Worm (Caenorhabditis elegans) whole organism, late embryonic: ENCODE measurements around the gene phf-32.

Source experiments
- C08G9.2 ChIP-seq: sonication (generic microtip); optimal IDR thresholded peaks from 2 replicates; lab custom pipeline; 2016; ENCODE audit warnings: mild to moderate bottlenecking, missing genetic modification characterization, moderate library complexity, missing compliant biosample characterization
- C38D4.7 ChIP-seq: fragments of 200-800 bp; sonication (Bioruptor generic); optimal IDR thresholded peaks from 2 replicates; lab custom pipeline; 2018; ENCODE audit warnings: mild to moderate bottlenecking, missing genetic modification characterization, moderate library complexity, missing compliant biosample characterization
- F13H6.1 ChIP-seq: sonication (generic microtip); optimal IDR thresholded peaks from 2 replicates; lab custom pipeline; 2016; ENCODE audit warnings: missing genetic modification characterization, missing compliant biosample characterization
- K02D7.2 ChIP-seq: sonication (generic microtip); optimal IDR thresholded peaks from 2 replicates; lab custom pipeline; 2017; ENCODE audit warnings: mild to moderate bottlenecking, missing genetic modification characterization, missing compliant biosample characterization
- ahr-1 ChIP-seq: sonication (generic microtip); optimal IDR thresholded peaks from 2 replicates; lab custom pipeline; 2016; ENCODE audit warnings: missing genetic modification characterization, missing compliant biosample characterization
- ama-1 ChIP-seq: fragments of 150-350 bp; optimal IDR thresholded peaks from 2 replicates; lab custom pipeline; 2014
- ceh-18 ChIP-seq: sonication (generic microtip); optimal IDR thresholded peaks from 2 replicates; lab custom pipeline; 2016; ENCODE audit warnings: missing genetic modification characterization, missing compliant biosample characterization
- ceh-19 ChIP-seq: fragments of 200-800 bp; sonication (Bioruptor generic); optimal IDR thresholded peaks from 2 replicates; lab custom pipeline; 2018; ENCODE audit warnings: mild to moderate bottlenecking, missing genetic modification characterization, missing compliant biosample characterization
- ceh-2 ChIP-seq: sonication (generic microtip); optimal IDR thresholded peaks from 2 replicates; lab custom pipeline; 2016; ENCODE audit warnings: missing genotype, missing genetic modification characterization, missing compliant biosample characterization
- ceh-22 ChIP-seq: sonication (generic microtip); optimal IDR thresholded peaks from 2 replicates; lab custom pipeline; 2017; ENCODE audit warnings: missing biosample characterization, missing genetic modification characterization
- ceh-24 ChIP-seq: sonication (generic microtip); optimal IDR thresholded peaks from 2 replicates; lab custom pipeline; 2016; ENCODE audit warnings: mild to moderate bottlenecking, missing genetic modification characterization, missing compliant biosample characterization
- ceh-30 ChIP-seq: fragments of 150-350 bp; optimal IDR thresholded peaks from 2 replicates; lab custom pipeline; 2014; ENCODE audit warnings: missing biosample characterization, missing genetic modification characterization
- ceh-34 ChIP-seq: sonication (generic microtip); optimal IDR thresholded peaks from 2 replicates; lab custom pipeline; 2016; ENCODE audit warnings: mild to moderate bottlenecking, missing genetic modification characterization, missing compliant biosample characterization
- ceh-45 ChIP-seq: fragments of 200-800 bp; sonication (Bioruptor generic); IDR thresholded peaks from 2 replicates; pipeline ENCODE4 v1.3.6; 2022; ENCODE audit warnings: missing genetic modification reagents, missing genetic modification characterization, missing compliant biosample characterization
- ceh-48 ChIP-seq: sonication (generic microtip); optimal IDR thresholded peaks from 2 replicates; lab custom pipeline; 2016; ENCODE audit warnings: missing genetic modification characterization, inconsistent platforms, missing compliant biosample characterization
- dmd-4 ChIP-seq: sonication (generic microtip); optimal IDR thresholded peaks from 2 replicates; lab custom pipeline; 2016; ENCODE audit warnings: borderline replicate concordance, missing genetic modification characterization, missing compliant biosample characterization
- dve-1 ChIP-seq: sonication (generic microtip); optimal IDR thresholded peaks from 2 replicates; lab custom pipeline; 2017; ENCODE audit warnings: antibody characterized with exemption, mild to moderate bottlenecking, missing genetic modification characterization, missing compliant biosample characterization
- elt-2 ChIP-seq: sonication (generic microtip); optimal IDR thresholded peaks from 2 replicates; lab custom pipeline; 2016; ENCODE audit warnings: missing genetic modification reagents, missing genetic modification characterization, missing compliant biosample characterization
- elt-4 ChIP-seq: sonication (generic microtip); optimal IDR thresholded peaks from 2 replicates; lab custom pipeline; 2016; ENCODE audit warnings: missing genetic modification characterization, missing compliant biosample characterization
- ets-4 ChIP-seq: sonication (generic microtip); optimal IDR thresholded peaks from 2 replicates; lab custom pipeline; 2016; ENCODE audit warnings: missing genetic modification characterization, missing compliant biosample characterization
- eyg-1 ChIP-seq: sonication (generic microtip); optimal IDR thresholded peaks from 2 replicates; lab custom pipeline; 2016; ENCODE audit warnings: missing genotype, missing genetic modification characterization, missing compliant biosample characterization
- fkh-6 ChIP-seq: sonication (generic microtip); optimal IDR thresholded peaks from 2 replicates; lab custom pipeline; 2016; ENCODE audit warnings: missing genetic modification characterization, missing compliant biosample characterization
- gmeb-2 ChIP-seq: sonication (generic microtip); optimal IDR thresholded peaks from 2 replicates; lab custom pipeline; 2016; ENCODE audit warnings: missing genetic modification characterization, inconsistent platforms, missing compliant biosample characterization
- hlh-30 ChIP-seq: sonication (generic microtip); optimal IDR thresholded peaks from 2 replicates; lab custom pipeline; 2017; ENCODE audit warnings: antibody characterized with exemption, missing genetic modification characterization, missing compliant biosample characterization; ENCODE audit not compliant: insufficient read depth
- lim-6 ChIP-seq: sonication (generic microtip); optimal IDR thresholded peaks from 2 replicates; lab custom pipeline; 2016; ENCODE audit warnings: missing genetic modification characterization, missing compliant biosample characterization
- mec-3 ChIP-seq: sonication (generic microtip); optimal IDR thresholded peaks from 2 replicates; lab custom pipeline; 2016; ENCODE audit warnings: borderline replicate concordance, missing genetic modification characterization, missing compliant biosample characterization
- nfya-1 ChIP-seq: sonication (generic microtip); optimal IDR thresholded peaks from 2 replicates; lab custom pipeline; 2017; ENCODE audit warnings: missing genetic modification characterization, mild to moderate bottlenecking, missing compliant biosample characterization, antibody characterized with exemption, moderate library complexity
- nhr-11 ChIP-seq: fragments of 150-350 bp; optimal IDR thresholded peaks from 2 replicates; lab custom pipeline; 2014; ENCODE audit warnings: missing biosample characterization, missing genetic modification characterization
- nhr-232 ChIP-seq: sonication (generic microtip); optimal IDR thresholded peaks from 2 replicates; lab custom pipeline; 2016; ENCODE audit warnings: missing genetic modification characterization, missing compliant biosample characterization
- pag-3 ChIP-seq: sonication (generic microtip); optimal IDR thresholded peaks from 2 replicates; lab custom pipeline; 2016; ENCODE audit warnings: missing compliant biosample characterization, missing genetic modification characterization, borderline replicate concordance
- pax-1 ChIP-seq: fragments of 150-350 bp; optimal IDR thresholded peaks from 2 replicates; lab custom pipeline; 2014; ENCODE audit warnings: missing biosample characterization, missing genetic modification characterization
- pqm-1 ChIP-seq: sonication (generic microtip); optimal IDR thresholded peaks from 2 replicates; lab custom pipeline; 2016; ENCODE audit warnings: missing genetic modification characterization, missing compliant biosample characterization
- pros-1 ChIP-seq: fragments of 150-350 bp; optimal IDR thresholded peaks from 2 replicates; lab custom pipeline; 2014; ENCODE audit warnings: missing biosample characterization, missing genetic modification reagents, missing genetic modification characterization
- ref-2 ChIP-seq: sonication (generic microtip); optimal IDR thresholded peaks from 2 replicates; lab custom pipeline; 2016; ENCODE audit warnings: missing genetic modification characterization, missing compliant biosample characterization
- rnt-1 ChIP-seq: sonication (generic microtip); optimal IDR thresholded peaks from 2 replicates; lab custom pipeline; 2016; ENCODE audit warnings: missing genetic modification characterization, missing compliant biosample characterization
- sox-2 ChIP-seq: fragments of 200-800 bp; sonication (Bioruptor generic); IDR thresholded peaks from 2 replicates; pipeline ENCODE4 v1.3.6; 2022; ENCODE audit warnings: missing genetic modification reagents, missing genetic modification characterization, missing compliant biosample characterization
- syd-9 ChIP-seq: sonication (generic microtip); optimal IDR thresholded peaks from 2 replicates; lab custom pipeline; 2016; ENCODE audit warnings: mild to moderate bottlenecking, missing genetic modification characterization, moderate library complexity, missing compliant biosample characterization
- unc-42 ChIP-seq: sonication (generic microtip); optimal IDR thresholded peaks from 2 replicates; lab custom pipeline; 2016; ENCODE audit warnings: missing genotype, missing genetic modification characterization, missing compliant biosample characterization
- zip-5 ChIP-seq: sonication (generic microtip); optimal IDR thresholded peaks from 2 replicates; lab custom pipeline; 2016; ENCODE audit warnings: missing genetic modification characterization, missing compliant biosample characterization

phf-32 gene

DNA sequence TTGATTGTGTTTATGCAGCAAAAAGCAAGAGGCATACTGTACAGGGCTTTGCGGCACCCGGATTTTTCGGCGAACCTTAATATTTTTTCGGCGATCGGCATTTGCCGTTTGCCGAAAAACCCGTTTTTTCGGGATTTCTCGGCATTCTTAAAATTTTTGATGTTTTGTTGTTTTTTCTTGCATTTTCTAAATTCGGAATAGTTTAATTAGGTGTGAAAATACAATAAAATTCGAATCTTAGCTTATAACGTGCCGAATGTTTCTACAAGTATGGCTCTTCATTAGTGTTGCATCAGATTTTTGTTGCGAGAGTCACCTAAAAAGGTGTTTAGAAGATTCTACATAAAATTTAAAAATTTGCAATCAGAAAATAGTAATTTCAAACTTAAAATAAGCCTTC, 31.1 kb upstream of the phf-32 start, which contains the start of gene C04B4.6:
C04B4.6 (minus strand) TSS at position 101 of the 400 bp plus-strand sequence.
- TF ChIP-seq lim-6 (tag; lab: Kevin White, UChicago) = no peak
- TF ChIP-seq nhr-232 (tag; lab: Kevin White, UChicago) = no peak
- TF ChIP-seq pros-1 (tag; lab: Kevin White, UChicago) = no peak
- no peak for TF ChIP-seq sox-2 (GFP tag; lab: Robert Waterston, UW)
- no peak for TF ChIP-seq nfya-1 (tag; lab: Kevin White, UChicago)
- no peak for TF ChIP-seq C38D4.7
- TF ChIP-seq mec-3 (tag; lab: Kevin White, UChicago) = no peak
- no peak for TF ChIP-seq syd-9
- TF ChIP-seq ceh-48 (tag; lab: Kevin White, UChicago) = no peak
- TF ChIP-seq elt-4 = no peak
- no peak for TF ChIP-seq pax-1 (tag; lab: Kevin White, UChicago)
- no peak for TF ChIP-seq ceh-19 (GFP tag; lab: Kevin White, UChicago)
- no peak for TF ChIP-seq F13H6.1 (tag; lab: Kevin White, UChicago)
- no peak for TF ChIP-seq fkh-6
- TF ChIP-seq C08G9.2 = no peak
- TF ChIP-seq ceh-34 (tag; lab: Kevin White, UChicago) = no peak
- no peak for TF ChIP-seq dmd-4 (tag; lab: Kevin White, UChicago)

DNA sequence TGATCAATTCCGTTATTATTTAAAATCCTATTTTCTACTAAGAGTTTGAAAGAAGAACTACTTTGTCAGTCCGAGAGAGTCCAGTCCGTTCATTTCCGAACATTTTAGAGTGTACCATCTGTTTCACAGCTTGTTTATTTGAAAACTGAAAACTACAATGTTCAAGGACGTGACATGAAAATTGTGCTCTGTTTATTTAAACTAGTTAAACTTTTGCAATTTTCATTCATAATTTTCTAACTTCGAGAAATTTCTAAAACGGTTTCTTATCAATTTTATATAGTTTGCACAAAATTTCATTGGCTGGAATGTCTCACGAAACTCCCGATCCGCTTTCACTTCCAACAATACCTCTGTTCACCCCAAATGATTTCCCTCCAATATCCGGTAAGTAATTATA, 26.2 kb upstream of the phf-32 start, which contains the start of gene C04B4.1:
C04B4.1 (plus strand) TSS at position 301 of the 400 bp plus-strand sequence.
- TF ChIP-seq C08G9.2 (no peak), ceh-45 (GFP tag; lab: Robert Waterston, UW) (no peak), nhr-11 (tag; lab: Kevin White, UChicago) (no peak), rnt-1 (no peak), syd-9 (no peak), ets-4 (tag; lab: Kevin White, UChicago) (no peak), zip-5 (tag; lab: Kevin White, UChicago) (no peak), ref-2 (tag; lab: Kevin White, UChicago) (no peak), dve-1 (tag; lab: Kevin White, UChicago) (no peak), hlh-30 (tag; lab: Kevin White, UChicago) (no peak), ceh-24 (tag; lab: Kevin White, UChicago) (no peak)
- TF ChIP-seq, all 69 proteins: peak for 0

DNA sequence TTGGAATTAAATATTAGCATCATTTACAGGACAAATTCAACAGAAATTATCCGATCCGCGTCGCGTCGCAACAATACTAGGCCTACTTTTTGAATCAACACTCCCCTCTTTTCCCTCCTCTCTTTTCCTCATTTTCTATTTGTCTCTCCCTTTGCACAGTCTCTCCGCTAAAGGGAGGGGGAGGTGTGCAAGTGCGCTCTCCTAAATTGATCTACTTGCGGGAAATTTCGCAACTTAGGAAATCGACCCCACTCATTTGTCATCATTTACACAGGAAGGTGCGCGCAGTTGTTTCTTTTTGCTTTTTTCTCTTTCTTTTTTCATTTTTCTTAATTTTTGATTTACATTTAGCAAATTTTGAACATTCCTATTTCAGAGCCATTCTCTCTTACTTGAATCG, 23.8 kb upstream of the phf-32 start, which contains the start of gene C04B4.2:
C04B4.2 (plus strand) TSS at position 371 of the 400 bp plus-strand sequence.
- TF ChIP-seq ahr-1 (tag; lab: Kevin White, UChicago) = no peak
- TF ChIP-seq hlh-30 (tag; lab: Kevin White, UChicago) = no peak
- TF ChIP-seq ceh-19 (GFP tag; lab: Kevin White, UChicago) = no peak
- no peak for TF ChIP-seq pax-1 (tag; lab: Kevin White, UChicago)
- no peak for TF ChIP-seq ceh-18
- no peak for TF ChIP-seq K02D7.2 (tag; lab: Kevin White, UChicago)

DNA sequence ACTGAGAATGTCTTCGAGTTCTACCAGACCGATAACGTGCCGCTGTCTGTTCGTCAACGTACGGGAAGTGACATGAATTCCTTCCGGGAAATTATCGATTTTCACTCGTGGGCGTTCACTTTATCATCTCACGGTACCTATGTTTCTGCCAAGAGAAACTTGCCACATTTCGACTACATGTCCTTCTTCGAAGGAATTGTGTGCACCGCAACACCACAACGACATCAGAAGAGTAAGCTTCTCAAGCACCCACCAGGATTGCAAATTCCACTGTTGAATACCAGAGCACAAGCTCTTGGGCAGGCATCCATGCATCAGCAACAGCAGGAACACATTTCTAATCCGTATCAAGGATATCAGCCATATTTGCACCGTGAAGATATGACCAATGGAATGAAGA, 22.5 kb upstream of the phf-32 start:
- no peak for TF ChIP-seq unc-42 (tag; lab: Kevin White, UChicago)
- no peak for TF ChIP-seq ahr-1 (tag; lab: Kevin White, UChicago)
- TF ChIP-seq ama-1 = no peak
- no peak for TF ChIP-seq syd-9
- no peak for TF ChIP-seq ceh-48 (tag; lab: Kevin White, UChicago)
- no peak for TF ChIP-seq gmeb-2
- TF ChIP-seq eyg-1 = no peak

DNA sequence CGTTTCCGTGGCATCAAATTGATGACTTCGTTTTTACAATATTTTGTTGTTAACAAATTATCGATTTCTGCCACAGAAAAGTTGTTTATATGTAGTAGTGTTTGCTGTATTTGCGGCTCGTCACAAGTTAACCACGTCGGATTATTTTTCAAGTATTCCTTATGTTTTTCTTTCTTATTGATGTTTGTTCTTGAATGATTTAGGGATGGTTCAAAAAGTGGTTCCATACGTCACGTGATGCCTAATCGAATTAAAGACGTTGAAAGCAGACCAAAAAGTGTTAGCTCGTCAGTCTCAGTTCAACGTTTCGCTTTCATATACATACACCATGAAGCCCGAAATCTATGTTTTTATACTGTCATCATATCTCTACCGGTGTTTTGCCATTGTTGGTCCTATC, 21.2 kb upstream of the phf-32 start, which contains the start of gene lips-2:
lips-2 (plus strand) TSS at position 301 of the 400 bp plus-strand sequence.
- TF ChIP-seq elt-2 (tag; lab: Kevin White, UChicago) (no peak), pqm-1 (no peak), ceh-2 (tag; lab: Kevin White, UChicago) (no peak), ceh-24 (tag; lab: Kevin White, UChicago) (no peak), pag-3 (no peak), ceh-22 (tag; lab: Kevin White, UChicago) (no peak), ceh-30 (tag; lab: Kevin White, UChicago) (no peak)
- TF ChIP-seq, all 69 proteins: peak for 0
